Fruit fly (Drosophila melanogaster) whole organism, embryonic: ENCODE data around the gene MESR6.

Experiments
- CG10959 ChIP-seq: fragments of 200-800 bp; sonication (Bioruptor generic); IDR thresholded peaks from 2 replicates; pipeline ENCODE4 v1.3.6; 2022; ENCODE audit warnings: missing biosample characterization, missing genetic modification characterization
- CG12236 ChIP-seq: fragments of 200-800 bp; sonication (Bioruptor generic); optimal IDR thresholded peaks from 2 replicates; lab custom pipeline; 2016; ENCODE audit warnings: missing biosample characterization, missing genetic modification characterization
- CG16779 ChIP-seq: fragments of 200-800 bp; sonication (Bioruptor generic); IDR thresholded peaks from 2 replicates; pipeline ENCODE4 v1.3.6; 2022; ENCODE audit warnings: missing biosample characterization, missing genetic modification characterization
- CG17361 ChIP-seq: fragments of 200-800 bp; sonication (Bioruptor generic); IDR thresholded peaks from 3 replicates; pipeline ENCODE4 v1.3.6; 2022; ENCODE audit warnings: missing biosample characterization, missing genetic modification characterization
- CG17802 ChIP-seq: fragments of 200-800 bp; sonication (Bioruptor generic); optimal IDR thresholded peaks from 2 replicates; lab custom pipeline; 2018; ENCODE audit warnings: missing biosample characterization, mild to moderate bottlenecking, missing genetic modification characterization, moderate library complexity
- CG18599 ChIP-seq: fragments of 200-800 bp; sonication (Bioruptor generic); optimal IDR thresholded peaks from 3 replicates; lab custom pipeline; 2017; ENCODE audit warnings: missing biosample characterization, missing genetic modification characterization, mild to moderate bottlenecking, moderate library complexity, missing genetic modification reagents
- CG18619 ChIP-seq: fragments of 200-800 bp; sonication (Bioruptor generic); optimal IDR thresholded peaks from 3 replicates; lab custom pipeline; 2017; ENCODE audit warnings: missing biosample characterization, mild to moderate bottlenecking, missing genetic modification characterization
- CG2202 ChIP-seq: fragments of 200-800 bp; sonication (Bioruptor generic); optimal IDR thresholded peaks from 2 replicates; lab custom pipeline; 2018; ENCODE audit warnings: missing biosample characterization, mild to moderate bottlenecking, missing genetic modification characterization
- CG30403 ChIP-seq: fragments of 200-800 bp; sonication (Bioruptor generic); optimal IDR thresholded peaks from 3 replicates; lab custom pipeline; 2016; ENCODE audit warnings: missing biosample characterization, missing genetic modification characterization
- CG32532 ChIP-seq: fragments of 200-800 bp; sonication (Bioruptor generic); IDR thresholded peaks from 2 replicates; pipeline ENCODE4 v1.3.6; 2022; ENCODE audit warnings: missing biosample characterization, missing genetic modification characterization
- CG34376 ChIP-seq: fragments of 200-800 bp; sonication (Bioruptor generic); optimal IDR thresholded peaks from 2 replicates; lab custom pipeline; 2018; ENCODE audit warnings: missing biosample characterization, mild to moderate bottlenecking, missing genetic modification characterization
- CG4424 ChIP-seq: fragments of 200-800 bp; sonication (Bioruptor generic); optimal IDR thresholded peaks from 3 replicates; lab custom pipeline; 2016; ENCODE audit warnings: missing biosample characterization, missing genetic modification characterization
- CG5245 ChIP-seq: fragments of 200-800 bp; sonication (Bioruptor generic); optimal IDR thresholded peaks from 3 replicates; lab custom pipeline; 2016; ENCODE audit warnings: missing biosample characterization, missing genetic modification characterization
- CG6254 ChIP-seq: fragments of 200-800 bp; sonication (Bioruptor generic); optimal IDR thresholded peaks from 3 replicates; lab custom pipeline; 2017; ENCODE audit warnings: mild to moderate bottlenecking, missing biosample characterization, missing genetic modification reagents, missing genetic modification characterization
- CG6654 ChIP-seq: fragments of 200-800 bp; sonication (Bioruptor generic); optimal IDR thresholded peaks from 2 replicates; lab custom pipeline; 2017; ENCODE audit warnings: missing biosample characterization, mild to moderate bottlenecking, missing genetic modification characterization
- Dfd ChIP-seq, 2 experiments: fragments of >200 bp; optimal IDR thresholded peaks; 2 replicates each; lab custom pipeline; 2017; ENCODE audit warnings: missing biosample characterization in 2 of 2, missing genetic modification characterization in 2 of 2
- Ets97D ChIP-seq: fragments of 200-800 bp; sonication (Bioruptor generic); optimal IDR thresholded peaks from 3 replicates; lab custom pipeline; 2016; ENCODE audit warnings: missing biosample characterization, missing genetic modification characterization
- Fer1 ChIP-seq: fragments of 200-800 bp; sonication (Bioruptor generic); optimal IDR thresholded peaks from 2 replicates; lab custom pipeline; 2017; ENCODE audit warnings: missing biosample characterization, mild to moderate bottlenecking, missing genetic modification characterization
- HLH54F ChIP-seq: fragments of 200-800 bp; sonication (Bioruptor generic); optimal IDR thresholded peaks from 3 replicates; lab custom pipeline; 2016; ENCODE audit warnings: missing biosample characterization, missing genetic modification characterization
- Hr51 ChIP-seq, 2 experiments: fragments of 200-800 bp; sonication (Bioruptor generic); optimal IDR thresholded peaks; 2 replicates in 1 of 2; 3 replicates in 1 of 2; lab custom pipeline; 2016 to 2018; ENCODE audit warnings: missing biosample characterization in 2 of 2, missing genetic modification characterization in 2 of 2, mild to moderate bottlenecking in 1 of 2, moderate library complexity in 1 of 2
- Mrtf ChIP-seq: fragments of 200-800 bp; sonication (Bioruptor generic); IDR thresholded peaks from 3 replicates; pipeline ENCODE4 v1.3.6; 2022; ENCODE audit warnings: missing biosample characterization, missing genetic modification characterization
- YL-1 ChIP-seq: fragments of 200-800 bp; sonication (Bioruptor generic); optimal IDR thresholded peaks from 3 replicates; lab custom pipeline; 2017; ENCODE audit warnings: missing biosample characterization, mild to moderate bottlenecking, missing genetic modification characterization
- bigmax ChIP-seq: fragments of 200-800 bp; sonication (Bioruptor generic); optimal IDR thresholded peaks from 2 replicates; lab custom pipeline; 2018; ENCODE audit warnings: missing biosample characterization, mild to moderate bottlenecking, missing genetic modification characterization
- ci ChIP-seq: fragments of 200-800 bp; sonication (Bioruptor generic); IDR thresholded peaks from 3 replicates; pipeline ENCODE4 v1.3.6; 2022; ENCODE audit warnings: missing biosample characterization, missing genetic modification characterization
- danr ChIP-seq: fragments of 200-800 bp; sonication (Bioruptor generic); IDR thresholded peaks from 2 replicates; pipeline ENCODE4 v1.3.6; 2022; ENCODE audit warnings: missing biosample characterization, missing genetic modification characterization
- disco-r ChIP-seq: fragments of 200-800 bp; sonication (Bioruptor generic); optimal IDR thresholded peaks from 2 replicates; lab custom pipeline; 2016; ENCODE audit warnings: missing biosample characterization, missing genetic modification characterization
- dmrt99B ChIP-seq: fragments of 200-800 bp; sonication (Bioruptor generic); optimal IDR thresholded peaks from 2 replicates; lab custom pipeline; 2018; ENCODE audit warnings: missing biosample characterization, mild to moderate bottlenecking, missing genetic modification characterization, moderate library complexity
- dysf ChIP-seq: fragments of 200-800 bp; sonication (Bioruptor generic); IDR thresholded peaks from 3 replicates; pipeline ENCODE4 v1.3.6; 2022; ENCODE audit warnings: missing biosample characterization, missing genetic modification characterization
- ems ChIP-seq: fragments of 200-800 bp; sonication (Bioruptor generic); optimal IDR thresholded peaks from 3 replicates; lab custom pipeline; 2016; ENCODE audit warnings: missing biosample characterization, missing genetic modification characterization
- esg ChIP-seq: fragments of 200-800 bp; sonication (Bioruptor generic); conservative IDR thresholded peaks from 2 replicates; pipeline ENCODE4 v1.3.6; 2022; ENCODE audit warnings: missing biosample characterization, missing genetic modification characterization
- fd64A ChIP-seq: fragments of 200-800 bp; sonication (Bioruptor generic); optimal IDR thresholded peaks from 3 replicates; lab custom pipeline; 2018; ENCODE audit warnings: missing biosample characterization, mild to moderate bottlenecking, missing genetic modification characterization
- fu2 ChIP-seq: fragments of 200-800 bp; sonication (Bioruptor generic); optimal IDR thresholded peaks from 2 replicates; lab custom pipeline; 2016; ENCODE audit warnings: missing biosample characterization, missing genetic modification characterization
- gro ChIP-seq: fragments of 200-800 bp; sonication (Bioruptor generic); optimal IDR thresholded peaks from 2 replicates; lab custom pipeline; 2016; ENCODE audit warnings: missing biosample characterization, missing genetic modification characterization
- ham ChIP-seq: fragments of 200-800 bp; sonication (Bioruptor generic); IDR thresholded peaks from 2 replicates; pipeline ENCODE4 v1.3.6; 2022; ENCODE audit warnings: missing biosample characterization, missing genetic modification characterization
- ind ChIP-seq: fragments of 200-800 bp; sonication (Bioruptor generic); optimal IDR thresholded peaks from 3 replicates; lab custom pipeline; 2016; ENCODE audit warnings: missing biosample characterization, missing genetic modification characterization
- inv ChIP-seq: fragments of 200-800 bp; sonication (Bioruptor generic); IDR thresholded peaks from 2 replicates; pipeline ENCODE4 v1.3.6; 2022; ENCODE audit warnings: missing biosample characterization, missing genetic modification characterization; ENCODE audit not compliant: partially characterized antibody
- lilli ChIP-seq: fragments of 200-800 bp; sonication (Bioruptor generic); optimal IDR thresholded peaks from 3 replicates; lab custom pipeline; 2016; ENCODE audit warnings: missing biosample characterization, missing genetic modification characterization
- pb ChIP-seq: fragments of 200-800 bp; sonication (Bioruptor generic); optimal IDR thresholded peaks from 3 replicates; lab custom pipeline; 2016; ENCODE audit warnings: missing biosample characterization, missing genetic modification characterization
- pho ChIP-seq: fragments of 200-800 bp; sonication (Bioruptor generic); optimal IDR thresholded peaks from 2 replicates; lab custom pipeline; 2016; ENCODE audit warnings: missing biosample characterization, missing genetic modification characterization
- pita ChIP-seq: fragments of 200-800 bp; sonication (Bioruptor generic); optimal IDR thresholded peaks from 2 replicates; lab custom pipeline; 2017; ENCODE audit warnings: missing biosample characterization, mild to moderate bottlenecking, missing genetic modification characterization
- psq ChIP-seq: fragments of 200-800 bp; sonication (Bioruptor generic); optimal IDR thresholded peaks from 2 replicates; lab custom pipeline; 2017; ENCODE audit warnings: missing biosample characterization, missing genetic modification characterization
- row ChIP-seq: fragments of 200-800 bp; sonication (Bioruptor generic); IDR thresholded peaks from 3 replicates; pipeline ENCODE4 v1.3.6; 2022; ENCODE audit warnings: missing biosample characterization, missing genetic modification characterization
- run ChIP-seq: fragments of 200-800 bp; sonication (Bioruptor generic); optimal IDR thresholded peaks from 3 replicates; lab custom pipeline; 2018; ENCODE audit warnings: missing biosample characterization, mild to moderate bottlenecking, missing genetic modification characterization
- salm ChIP-seq: fragments of 200-800 bp; sonication (Bioruptor generic); optimal IDR thresholded peaks from 2 replicates; lab custom pipeline; 2018; ENCODE audit warnings: missing biosample characterization, mild to moderate bottlenecking, missing genetic modification characterization
- sc ChIP-seq, 3 experiments: fragments of >200 bp in 2 of 3; fragments of 200-800 bp in 1 of 3; sonication (Bioruptor generic) in 1 of 3; optimal IDR thresholded peaks; 2 replicates in 2 of 3; 3 replicates in 1 of 3; lab custom pipeline; 2017; ENCODE audit warnings: mild to moderate bottlenecking in 1 of 3, missing biosample characterization in 1 of 3, missing genetic modification characterization in 1 of 3, missing genetic modification reagents in 1 of 3
- sima ChIP-seq: fragments of 200-800 bp; sonication (Bioruptor generic); optimal IDR thresholded peaks from 2 replicates; lab custom pipeline; 2016; ENCODE audit warnings: missing biosample characterization, missing genetic modification characterization
- slbo ChIP-seq: fragments of 200-800 bp; sonication (Bioruptor generic); IDR thresholded peaks from 2 replicates; pipeline ENCODE4 v1.3.6; 2022; ENCODE audit warnings: missing biosample characterization, missing genetic modification characterization
- tap ChIP-seq: fragments of 200-800 bp; optimal IDR thresholded peaks from 3 replicates; lab custom pipeline; 2019; ENCODE audit warnings: missing biosample characterization, mild to moderate bottlenecking, missing genetic modification characterization, moderate library complexity
- ttk ChIP-seq: fragments of 200-800 bp; sonication (Bioruptor generic); IDR thresholded peaks from 2 replicates; pipeline ENCODE4 v2.1.2; 2022; ENCODE audit warnings: missing biosample characterization, missing genetic modification characterization
- vvl ChIP-seq: fragments of 200-800 bp; sonication (Bioruptor generic); IDR thresholded peaks from 2 replicates; pipeline ENCODE4 v1.3.6; 2022; ENCODE audit warnings: missing biosample characterization, missing genetic modification characterization
- zfh1 ChIP-seq: fragments of 200-800 bp; sonication (Bioruptor generic); IDR thresholded peaks from 3 replicates; pipeline ENCODE4 v1.3.6; 2022; ENCODE audit warnings: missing biosample characterization, missing genetic modification characterization

Gene MESR6

DNA sequence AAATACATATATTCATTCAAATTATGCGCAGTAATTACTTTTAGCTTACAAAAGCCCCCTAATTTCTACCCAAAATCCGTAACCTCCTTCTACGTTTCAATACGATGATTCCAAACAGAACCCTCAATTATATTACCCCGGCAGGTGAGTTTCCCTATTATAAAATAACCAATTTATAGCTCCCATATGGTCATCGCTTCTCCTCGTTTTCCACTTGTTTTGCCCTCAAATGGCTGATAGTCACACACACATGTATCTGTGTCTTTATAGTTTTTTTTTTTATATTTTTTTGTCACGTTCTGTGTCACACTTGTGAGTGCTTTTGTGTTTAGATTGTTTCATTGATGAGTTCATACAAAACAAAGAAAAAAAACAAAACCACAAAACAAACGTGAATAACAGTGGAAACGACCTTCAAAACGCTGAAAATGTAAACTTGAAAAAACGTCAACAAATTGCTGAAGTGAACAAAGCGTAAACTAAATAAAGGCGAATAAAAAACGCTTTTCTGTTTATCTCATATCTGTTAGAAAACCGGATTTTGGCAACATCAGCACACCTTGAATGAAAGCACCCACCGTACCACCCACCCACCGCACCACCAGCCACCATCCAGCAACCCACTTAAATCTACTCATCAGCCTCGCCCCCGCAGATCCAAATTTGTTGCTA lies 21.2 kb upstream of the MESR6 start (continued):
- TF ChIP-seq CG17802 = no peak
- no peak for TF ChIP-seq dysf (GFP tag; lab: Robert Waterston, UW)
- no peak for TF ChIP-seq inv (GFP tag; lab: Robert Waterston, UW)
- TF ChIP-seq esg (GFP tag; lab: Robert Waterston, UW) = no peak
- TF ChIP-seq vvl = peak; percentile 43
- TF ChIP-seq CG6654 (GFP tag; lab: Kevin White, UChicago) = no peak
- no peak for TF ChIP-seq pho (GFP tag; lab: Kevin White, UChicago)
- TF ChIP-seq slbo (GFP tag; lab: Robert Waterston, UW) = peak; percentile 54
- no peak for TF ChIP-seq tap
- TF ChIP-seq run (tag; lab: Kevin White, UChicago) = peak; percentile 64
- TF ChIP-seq psq (GFP tag; lab: Kevin White, UChicago) = no peak
- TF ChIP-seq fd64A = no peak
- TF ChIP-seq HLH54F (GFP tag; lab: Kevin White, UChicago) = no peak
- TF ChIP-seq sima (GFP tag; lab: Kevin White, UChicago) = no peak
- TF ChIP-seq CG6254 (GFP tag; lab: Kevin White, UChicago) = no peak
- TF ChIP-seq CG2202 (tag; lab: Kevin White, UChicago) = no peak
- TF ChIP-seq zfh1 = no peak
- no peak for TF ChIP-seq CG18619
- no peak for TF ChIP-seq ems (GFP tag; lab: Kevin White, UChicago)
- no peak for TF ChIP-seq ham
- TF ChIP-seq ci (GFP tag; lab: Robert Waterston, UW) = no peak
- no peak for TF ChIP-seq fu2 (GFP tag; lab: Kevin White, UChicago)
- 0 out of 3 replicates have a peak, but pooled peaks have one; percentile 24 for TF ChIP-seq CG17361 (GFP tag; lab: Robert Waterston, UW)
- TF ChIP-seq CG16779 (GFP tag; lab: Robert Waterston, UW) = no peak
- TF ChIP-seq CG12236 (GFP tag; lab: Kevin White, UChicago) = no peak
- no peak for TF ChIP-seq ind (GFP tag; lab: Kevin White, UChicago)
- no peak for TF ChIP-seq bigmax (GFP tag; lab: Kevin White, UChicago)
- no peak for TF ChIP-seq lilli
- TF ChIP-seq CG10959 = no peak
- TF ChIP-seq Fer1 (GFP tag; lab: Kevin White, UChicago) = peak; percentile 70
- peak; percentile 58 for TF ChIP-seq CG34376 (GFP tag; lab: Kevin White, UChicago)
- peak; percentile 52 for TF ChIP-seq dmrt99B (tag; lab: Kevin White, UChicago)
- peak; percentile 20 for TF ChIP-seq CG4424 (GFP tag; lab: Kevin White, UChicago)
- no peak for TF ChIP-seq pb (GFP tag; lab: Kevin White, UChicago)
- TF ChIP-seq Mrtf (GFP tag; lab: Robert Waterston, UW) = no peak
- no peak for TF ChIP-seq CG5245 (GFP tag; lab: Kevin White, UChicago)
- TF ChIP-seq CG30403 = peak; percentile 17
- no peak for TF ChIP-seq YL-1 (GFP tag; lab: Kevin White, UChicago)
- TF ChIP-seq danr (GFP tag; lab: Robert Waterston, UW) = no peak
- peak; percentile 24; the same call in 2 of the 3 replicates for TF ChIP-seq row (GFP tag; lab: Robert Waterston, UW)
- peak; percentile 62 for TF ChIP-seq gro (GFP tag; lab: Kevin White, UChicago)
- peak; percentile 67 for TF ChIP-seq CG32532 (GFP tag; lab: Robert Waterston, UW)
- TF ChIP-seq CG18599 (GFP tag; lab: Kevin White, UChicago) = peak; percentile 78
- no peak for TF ChIP-seq Dfd (GFP tag; optimal IDR thresholded peaks at IDR 0.05; lab: Kevin White, UChicago)
- no peak for TF ChIP-seq Ets97D (GFP tag; lab: Kevin White, UChicago)
- TF ChIP-seq Hr51 (GFP tag; optimal IDR thresholded peaks at IDR 0.05; lab: Kevin White, UChicago) = no peak
- TF ChIP-seq sc (optimal IDR thresholded peaks at IDR 0.05; lab: Kevin White, UChicago) = no peak
- TF ChIP-seq sc (GFP tag; optimal IDR thresholded peaks at IDR 0.05; lab: Kevin White, UChicago) = no peak
- no peak for TF ChIP-seq ttk
- no peak for TF ChIP-seq salm (tag; lab: Kevin White, UChicago)
- TF ChIP-seq disco-r (GFP tag; lab: Kevin White, UChicago) = no peak
- TF ChIP-seq pita (GFP tag; lab: Kevin White, UChicago) = no peak
